Fruit fly (Drosophila melanogaster) whole organism, embryonic: ENCODE data around the gene CG2767.
A peak's percentile ranks its signal among the peaks of the same experiment; 100 is the strongest.

Source experiments
- Asciz ChIP-seq: fragments of 200-800 bp; sonication (Bioruptor generic); optimal IDR thresholded peaks from 2 replicates; lab custom pipeline; 2017; ENCODE audit warnings: missing biosample characterization, mild to moderate bottlenecking, missing genetic modification characterization, missing genetic modification reagents
- CG11085 ChIP-seq: fragments of 200-800 bp; sonication (Bioruptor generic); IDR thresholded peaks from 2 replicates; pipeline ENCODE4 v1.3.6; 2022; ENCODE audit warnings: missing biosample characterization, missing genetic modification characterization
- CG12104 ChIP-seq: fragments of 200-800 bp; sonication (Bioruptor generic); optimal IDR thresholded peaks from 3 replicates; lab custom pipeline; 2016; ENCODE audit warnings: missing biosample characterization, missing genetic modification characterization
- CG12769 ChIP-seq: fragments of 200-800 bp; sonication (Bioruptor generic); optimal IDR thresholded peaks from 2 replicates; lab custom pipeline; 2019; ENCODE audit warnings: missing biosample characterization, mild to moderate bottlenecking, missing genetic modification characterization, moderate library complexity
- CG13894 ChIP-seq: fragments of 200-800 bp; sonication (Bioruptor generic); optimal IDR thresholded peaks from 3 replicates; lab custom pipeline; 2018; ENCODE audit warnings: missing biosample characterization, mild to moderate bottlenecking, missing genetic modification characterization, moderate library complexity
- CG15269 ChIP-seq: fragments of 200-800 bp; sonication (Bioruptor generic); optimal IDR thresholded peaks from 2 replicates; lab custom pipeline; 2018; ENCODE audit warnings: missing biosample characterization, mild to moderate bottlenecking, missing genetic modification characterization, moderate library complexity
- CG15514 ChIP-seq: fragments of 200-800 bp; sonication (Bioruptor generic); optimal IDR thresholded peaks from 3 replicates; lab custom pipeline; 2017; ENCODE audit warnings: missing biosample characterization, missing genetic modification characterization, mild to moderate bottlenecking, moderate library complexity, missing genetic modification reagents
- CG16813 ChIP-seq: fragments of 200-800 bp; sonication (Bioruptor generic); IDR thresholded peaks from 3 replicates; pipeline ENCODE4 v1.3.6; 2022; ENCODE audit warnings: missing biosample characterization, missing genetic modification characterization; ENCODE audit not compliant: partially characterized antibody
- CG17359 ChIP-seq: fragments of 200-800 bp; sonication (Bioruptor generic); optimal IDR thresholded peaks from 3 replicates; lab custom pipeline; 2018; ENCODE audit warnings: missing biosample characterization, mild to moderate bottlenecking, missing genetic modification characterization, moderate library complexity
- CG17361 ChIP-seq: fragments of 200-800 bp; sonication (Bioruptor generic); IDR thresholded peaks from 3 replicates; pipeline ENCODE4 v1.3.6; 2022; ENCODE audit warnings: missing biosample characterization, missing genetic modification characterization
- CG18619 ChIP-seq: fragments of 200-800 bp; sonication (Bioruptor generic); optimal IDR thresholded peaks from 3 replicates; lab custom pipeline; 2017; ENCODE audit warnings: missing biosample characterization, mild to moderate bottlenecking, missing genetic modification characterization
- CG2712 ChIP-seq: fragments of 200-800 bp; optimal IDR thresholded peaks from 3 replicates; lab custom pipeline; 2019; ENCODE audit warnings: missing biosample characterization, mild to moderate bottlenecking, missing genetic modification characterization, moderate library complexity
- CG30403 ChIP-seq: fragments of 200-800 bp; sonication (Bioruptor generic); optimal IDR thresholded peaks from 3 replicates; lab custom pipeline; 2016; ENCODE audit warnings: missing biosample characterization, missing genetic modification characterization
- CG31388 ChIP-seq: fragments of 200-800 bp; sonication (Bioruptor generic); optimal IDR thresholded peaks from 2 replicates; lab custom pipeline; 2016; ENCODE audit warnings: missing biosample characterization, missing genetic modification characterization
- CG4424 ChIP-seq: fragments of 200-800 bp; sonication (Bioruptor generic); optimal IDR thresholded peaks from 3 replicates; lab custom pipeline; 2016; ENCODE audit warnings: missing biosample characterization, missing genetic modification characterization
- CG4854 ChIP-seq: fragments of 200-800 bp; sonication (Bioruptor generic); optimal IDR thresholded peaks from 2 replicates; lab custom pipeline; 2016; ENCODE audit warnings: missing biosample characterization, missing genetic modification characterization, inconsistent platforms
- CG7357 ChIP-seq: fragments of 200-800 bp; sonication (Bioruptor generic); IDR thresholded peaks from 3 replicates; pipeline ENCODE4 v1.3.6; 2022; ENCODE audit warnings: missing biosample characterization, missing genetic modification characterization
- CG8765 ChIP-seq: fragments of 200-800 bp; sonication (Bioruptor generic); IDR thresholded peaks from 2 replicates; pipeline ENCODE4 v1.3.6; 2022; ENCODE audit warnings: missing biosample characterization, missing genetic modification characterization
- CG9727 ChIP-seq: fragments of 200-800 bp; sonication (Bioruptor generic); optimal IDR thresholded peaks from 3 replicates; lab custom pipeline; 2017; ENCODE audit warnings: missing biosample characterization, mild to moderate bottlenecking, missing genetic modification characterization
- Deaf1 ChIP-seq: fragments of 200-800 bp; optimal IDR thresholded peaks from 3 replicates; lab custom pipeline; 2019; ENCODE audit warnings: missing biosample characterization, mild to moderate bottlenecking, missing genetic modification characterization, moderate library complexity
- E2f2 ChIP-seq: fragments of 200-800 bp; sonication (Bioruptor generic); IDR thresholded peaks from 2 replicates; pipeline ENCODE4 v1.3.6; 2022; ENCODE audit warnings: missing biosample characterization, missing genetic modification characterization
- Hey ChIP-seq: fragments of 200-800 bp; sonication (Bioruptor generic); optimal IDR thresholded peaks from 3 replicates; lab custom pipeline; 2018; ENCODE audit warnings: missing biosample characterization, mild to moderate bottlenecking, missing genetic modification characterization
- HmgD ChIP-seq: fragments of 200-800 bp; sonication (Bioruptor generic); optimal IDR thresholded peaks from 3 replicates; lab custom pipeline; 2016; ENCODE audit warnings: missing biosample characterization, missing genetic modification characterization
- Med ChIP-seq: fragments of 200-800 bp; sonication (Bioruptor generic); peaks from one replicate; lab custom pipeline; 2016; ENCODE audit warnings: missing biosample characterization, missing genetic modification characterization, mild to moderate bottlenecking, inconsistent platforms, moderate library complexity
- Neu2 ChIP-seq: fragments of 200-800 bp; sonication (Bioruptor generic); optimal IDR thresholded peaks from 3 replicates; lab custom pipeline; 2016; ENCODE audit warnings: missing biosample characterization, missing genetic modification characterization, borderline replicate concordance
- bsh ChIP-seq, 2 experiments: fragments of 200-800 bp; sonication (Bioruptor generic); optimal IDR thresholded peaks; 2 replicates each; lab custom pipeline; 2017 to 2018; ENCODE audit warnings: mild to moderate bottlenecking in 2 of 2, missing biosample characterization in 2 of 2, missing genetic modification characterization in 2 of 2, moderate library complexity in 1 of 2
- esg ChIP-seq: fragments of 200-800 bp; sonication (Bioruptor generic); conservative IDR thresholded peaks from 2 replicates; pipeline ENCODE4 v1.3.6; 2022; ENCODE audit warnings: missing biosample characterization, missing genetic modification characterization
- gro ChIP-seq: fragments of 200-800 bp; sonication (Bioruptor generic); optimal IDR thresholded peaks from 2 replicates; lab custom pipeline; 2016; ENCODE audit warnings: missing biosample characterization, missing genetic modification characterization
- hbn ChIP-seq: fragments of 200-800 bp; sonication (Bioruptor generic); IDR thresholded peaks from 2 replicates; pipeline ENCODE4 v1.3.6; 2022; ENCODE audit warnings: missing biosample characterization, missing genetic modification characterization; ENCODE audit not compliant: partially characterized antibody
- her ChIP-seq: fragments of 200-800 bp; sonication (Bioruptor generic); optimal IDR thresholded peaks from 2 replicates; lab custom pipeline; 2016; ENCODE audit warnings: missing biosample characterization, missing genetic modification characterization
- kah ChIP-seq: fragments of 200-800 bp; sonication (Bioruptor generic); optimal IDR thresholded peaks from 2 replicates; lab custom pipeline; 2018; ENCODE audit warnings: missing biosample characterization, mild to moderate bottlenecking, missing genetic modification characterization
- lilli ChIP-seq: fragments of 200-800 bp; sonication (Bioruptor generic); optimal IDR thresholded peaks from 3 replicates; lab custom pipeline; 2016; ENCODE audit warnings: missing biosample characterization, missing genetic modification characterization
- maf-S ChIP-seq: fragments of 200-800 bp; sonication (Bioruptor generic); optimal IDR thresholded peaks from 2 replicates; lab custom pipeline; 2016; ENCODE audit warnings: missing biosample characterization, missing genetic modification characterization
- mld ChIP-seq: fragments of 200-800 bp; sonication (Bioruptor generic); IDR thresholded peaks from 3 replicates; pipeline ENCODE4 v1.3.6; 2022; ENCODE audit warnings: missing biosample characterization, missing genetic modification characterization; ENCODE audit not compliant: partially characterized antibody
- pros ChIP-seq: fragments of 200-800 bp; sonication (Bioruptor generic); optimal IDR thresholded peaks from 3 replicates; lab custom pipeline; 2019; ENCODE audit warnings: missing biosample characterization, mild to moderate bottlenecking, missing genetic modification characterization, moderate library complexity
- pum ChIP-seq: fragments of 200-800 bp; sonication (Bioruptor generic); optimal IDR thresholded peaks from 2 replicates; lab custom pipeline; 2016; ENCODE audit warnings: missing biosample characterization, missing genetic modification characterization
- row ChIP-seq: fragments of 200-800 bp; sonication (Bioruptor generic); IDR thresholded peaks from 3 replicates; pipeline ENCODE4 v1.3.6; 2022; ENCODE audit warnings: missing biosample characterization, missing genetic modification characterization
- scrt ChIP-seq: fragments of 200-800 bp; sonication (Bioruptor generic); optimal IDR thresholded peaks from 2 replicates; lab custom pipeline; 2018; ENCODE audit warnings: missing biosample characterization, mild to moderate bottlenecking, missing genetic modification characterization, moderate library complexity
- sim ChIP-seq: fragments of 200-800 bp; sonication (Bioruptor generic); IDR thresholded peaks from 2 replicates; pipeline ENCODE4 v1.3.6; 2022; ENCODE audit warnings: missing biosample characterization, missing genetic modification characterization
- unpg ChIP-seq: fragments of 200-800 bp; sonication (Bioruptor generic); optimal IDR thresholded peaks from 3 replicates; lab custom pipeline; 2018; ENCODE audit warnings: missing biosample characterization, mild to moderate bottlenecking, missing genetic modification characterization, moderate library complexity
- vnd ChIP-seq: fragments of 200-800 bp; sonication (Bioruptor generic); IDR thresholded peaks from 3 replicates; pipeline ENCODE4 v1.3.6; 2022; ENCODE audit warnings: missing biosample characterization, missing genetic modification characterization; ENCODE audit not compliant: partially characterized antibody

CG2767 gene

DNA sequence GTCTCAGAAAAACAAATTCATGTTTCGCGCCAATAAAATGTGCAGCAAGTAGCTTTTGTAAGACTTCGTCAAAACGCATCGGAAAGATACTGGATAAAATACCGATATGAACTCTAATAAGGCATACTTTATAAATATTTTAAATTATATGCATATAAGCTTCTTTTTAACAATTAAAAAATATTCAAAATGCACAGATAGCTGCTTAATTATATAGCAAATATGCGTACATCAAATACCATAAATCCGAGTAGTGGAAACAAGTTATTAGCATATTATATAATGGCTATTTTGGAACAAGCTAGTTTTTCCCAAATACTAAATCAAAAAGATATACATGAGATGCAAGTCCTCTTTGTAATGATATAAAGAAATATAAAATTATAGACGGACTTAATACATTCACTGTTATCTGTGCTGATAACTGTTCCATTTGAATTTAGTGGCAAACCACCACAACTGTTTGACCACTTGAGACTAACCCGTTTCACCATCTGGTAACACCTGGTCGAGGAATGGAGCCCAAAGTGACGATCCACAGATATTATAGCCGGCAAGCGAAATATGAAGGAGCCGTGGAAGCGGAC, 8.3 kb downstream of the CG2767 start, which contains the start of gene PIG-H (continued):
- no peak for TF ChIP-seq HmgD
- no peak for TF ChIP-seq CG16813 (GFP tag; lab: Robert Waterston, UW)
- no peak for TF ChIP-seq unpg (GFP tag; lab: Kevin White, UChicago)
- no peak for TF ChIP-seq CG4424
- no peak for TF ChIP-seq sim (GFP tag; lab: Robert Waterston, UW)
- no peak for TF ChIP-seq hbn (GFP tag; lab: Robert Waterston, UW)
- peak; percentile 26 for TF ChIP-seq lilli
- no peak for TF ChIP-seq CG15269 (tag; lab: Kevin White, UChicago)
- no peak for TF ChIP-seq CG8765 (GFP tag; lab: Robert Waterston, UW)
- TF ChIP-seq CG12104 (GFP tag; lab: Kevin White, UChicago): no peak
- no peak for TF ChIP-seq gro (GFP tag; lab: Kevin White, UChicago)
- TF ChIP-seq Hey (tag; lab: Kevin White, UChicago): no peak
- no peak for TF ChIP-seq vnd (GFP tag; lab: Robert Waterston, UW)
- peak; percentile 96 for TF ChIP-seq E2f2 (GFP tag; lab: Robert Waterston, UW)
- TF ChIP-seq row (GFP tag; lab: Robert Waterston, UW): peak; percentile 46; the same call in 1 of the 3 replicates
- TF ChIP-seq CG31388: no peak
- no peak for TF ChIP-seq CG18619 (GFP tag; lab: Kevin White, UChicago)
- no peak for TF ChIP-seq esg (GFP tag; lab: Robert Waterston, UW)
- no peak for TF ChIP-seq CG17359 (tag; lab: Kevin White, UChicago)
- TF ChIP-seq mld (GFP tag; lab: Robert Waterston, UW): no peak
- no peak for TF ChIP-seq kah (GFP tag; lab: Kevin White, UChicago)
- TF ChIP-seq pum (GFP tag; lab: Kevin White, UChicago): no peak
- no peak for TF ChIP-seq CG12769 (tag; lab: Kevin White, UChicago)
- no peak for TF ChIP-seq CG4854
- TF ChIP-seq CG17361: peak; percentile 56; the same call in 2 of the 3 replicates
- peak; percentile 5 for TF ChIP-seq CG15514 (GFP tag; lab: Kevin White, UChicago)
- no peak for TF ChIP-seq her (GFP tag; lab: Kevin White, UChicago)
- peak; percentile 44 for TF ChIP-seq CG2712 (tag; lab: Kevin White, UChicago)
- no peak for TF ChIP-seq Asciz
- TF ChIP-seq scrt (GFP tag; lab: Kevin White, UChicago): no peak
- TF ChIP-seq CG9727 (GFP tag; lab: Kevin White, UChicago): no peak
- no peak for TF ChIP-seq CG11085
- TF ChIP-seq maf-S: no peak
- TF ChIP-seq bsh (GFP tag; optimal IDR thresholded peaks at IDR 0.05; lab: Kevin White, UChicago): no peak
- peak; percentile 2 for TF ChIP-seq CG30403
- no peak for TF ChIP-seq Neu2

dm6 chr3R:7998778-7999177, 9.1 kb downstream of the CG2767 start:
- TF ChIP-seq Med (GFP tag; lab: Kevin White, UChicago) (peak; percentile 27), pros (GFP tag; lab: Kevin White, UChicago) (peak; percentile 57), Deaf1 (tag; lab: Kevin White, UChicago) (peak; percentile 20), CG7357 (GFP tag; lab: Robert Waterston, UW) (no peak), CG13894 (tag; lab: Kevin White, UChicago) (peak; percentile 69), CG12769 (tag; lab: Kevin White, UChicago) (peak; percentile 57)
